Fruit fly (Drosophila melanogaster) whole organism, embryonic: Measurements from ENCODE around the gene CG8236.

Experiments
- Aef1 ChIP-seq: fragments of 200-800 bp; sonication (Bioruptor generic); IDR thresholded peaks from 3 replicates; pipeline ENCODE4 v1.3.6; 2022; ENCODE audit warnings: missing biosample characterization, missing genetic modification characterization
- Antp ChIP-seq: fragments of 200-800 bp; sonication (Bioruptor generic); optimal IDR thresholded peaks from 3 replicates; lab custom pipeline; 2016; ENCODE audit warnings: missing biosample characterization, missing genetic modification characterization
- Asciz ChIP-seq: fragments of 200-800 bp; sonication (Bioruptor generic); optimal IDR thresholded peaks from 2 replicates; lab custom pipeline; 2017; ENCODE audit warnings: missing biosample characterization, mild to moderate bottlenecking, missing genetic modification characterization, missing genetic modification reagents
- BEAF-32 ChIP-seq: fragments of 200-800 bp; sonication (Bioruptor generic); optimal IDR thresholded peaks from 3 replicates; lab custom pipeline; 2017; ENCODE audit warnings: missing biosample characterization, missing genetic modification characterization, mild to moderate bottlenecking, moderate library complexity, missing genetic modification reagents
- Blimp-1 ChIP-seq: fragments of 200-800 bp; sonication (Bioruptor generic); optimal IDR thresholded peaks from 3 replicates; lab custom pipeline; 2018; ENCODE audit warnings: missing biosample characterization, missing genetic modification characterization, mild to moderate bottlenecking, moderate library complexity, missing genetic modification reagents
- CG10543 ChIP-seq: fragments of 200-800 bp; sonication (Bioruptor generic); optimal IDR thresholded peaks from 3 replicates; lab custom pipeline; 2017; ENCODE audit warnings: missing biosample characterization, mild to moderate bottlenecking, missing genetic modification characterization, moderate library complexity
- CG11723 ChIP-seq: fragments of 200-800 bp; sonication (Bioruptor generic); optimal IDR thresholded peaks from 2 replicates; lab custom pipeline; 2017; ENCODE audit warnings: missing biosample characterization, mild to moderate bottlenecking, missing genetic modification characterization
- CG12659 ChIP-seq: fragments of 200-800 bp; sonication (Bioruptor generic); optimal IDR thresholded peaks from 3 replicates; lab custom pipeline; 2017; ENCODE audit warnings: mild to moderate bottlenecking, missing biosample characterization, missing genetic modification reagents, missing genetic modification characterization
- CG14860 ChIP-seq: fragments of 200-800 bp; sonication (Bioruptor generic); IDR thresholded peaks from 3 replicates; pipeline ENCODE4 v1.3.6; 2022; ENCODE audit warnings: missing biosample characterization, missing genetic modification characterization; ENCODE audit not compliant: partially characterized antibody
- CG16813 ChIP-seq: fragments of 200-800 bp; sonication (Bioruptor generic); IDR thresholded peaks from 3 replicates; pipeline ENCODE4 v1.3.6; 2022; ENCODE audit warnings: missing biosample characterization, missing genetic modification characterization; ENCODE audit not compliant: partially characterized antibody
- CG18764 ChIP-seq: fragments of 200-800 bp; sonication (Bioruptor generic); optimal IDR thresholded peaks from 3 replicates; lab custom pipeline; 2016; ENCODE audit warnings: missing biosample characterization, missing genetic modification characterization
- CG31224 ChIP-seq: fragments of 200-800 bp; sonication (Bioruptor generic); IDR thresholded peaks from 2 replicates; pipeline ENCODE4 v1.3.6; 2022; ENCODE audit warnings: missing biosample characterization, missing genetic modification characterization
- CG3407 ChIP-seq: fragments of 200-800 bp; sonication (Bioruptor generic); optimal IDR thresholded peaks from 2 replicates; lab custom pipeline; 2018; ENCODE audit warnings: missing biosample characterization, mild to moderate bottlenecking, missing genetic modification characterization
- CG3995 ChIP-seq: fragments of 200-800 bp; sonication (Bioruptor generic); optimal IDR thresholded peaks from 3 replicates; lab custom pipeline; 2016; ENCODE audit warnings: missing biosample characterization, missing genetic modification characterization
- CG4854 ChIP-seq: fragments of 200-800 bp; sonication (Bioruptor generic); optimal IDR thresholded peaks from 2 replicates; lab custom pipeline; 2016; ENCODE audit warnings: missing biosample characterization, missing genetic modification characterization, inconsistent platforms
- CG7839 ChIP-seq: fragments of 200-800 bp; sonication (Bioruptor generic); optimal IDR thresholded peaks from 3 replicates; lab custom pipeline; 2018; ENCODE audit warnings: missing biosample characterization, mild to moderate bottlenecking, missing genetic modification characterization, moderate library complexity
- CG8089 ChIP-seq: fragments of 200-800 bp; sonication (Bioruptor generic); optimal IDR thresholded peaks from 3 replicates; lab custom pipeline; 2016; ENCODE audit warnings: missing biosample characterization, missing genetic modification characterization
- CG9876 ChIP-seq: fragments of 200-800 bp; sonication (Bioruptor generic); optimal IDR thresholded peaks from 2 replicates; lab custom pipeline; 2016; ENCODE audit warnings: missing biosample characterization, missing genetic modification characterization
- CTCF ChIP-seq: fragments of 200-800 bp; sonication (Bioruptor generic); optimal IDR thresholded peaks from 2 replicates; lab custom pipeline; 2017; ENCODE audit warnings: missing biosample characterization, mild to moderate bottlenecking, missing genetic modification characterization, moderate library complexity
- D19B ChIP-seq: fragments of 200-800 bp; sonication (Bioruptor generic); optimal IDR thresholded peaks from 2 replicates; lab custom pipeline; 2017; ENCODE audit warnings: missing biosample characterization, mild to moderate bottlenecking, missing genetic modification characterization
- Dip2 ChIP-seq: fragments of 200-800 bp; sonication (Bioruptor generic); IDR thresholded peaks from 2 replicates; pipeline ENCODE4 v1.3.6; 2022; ENCODE audit warnings: missing biosample characterization, missing genetic modification characterization
- Dip3 ChIP-seq: fragments of 200-800 bp; sonication (Bioruptor generic); optimal IDR thresholded peaks from 3 replicates; lab custom pipeline; 2016; ENCODE audit warnings: missing biosample characterization, missing genetic modification characterization
- Fer1 ChIP-seq: fragments of 200-800 bp; sonication (Bioruptor generic); optimal IDR thresholded peaks from 2 replicates; lab custom pipeline; 2017; ENCODE audit warnings: missing biosample characterization, mild to moderate bottlenecking, missing genetic modification characterization
- Gsc ChIP-seq: fragments of 200-800 bp; sonication (Bioruptor generic); IDR thresholded peaks from 2 replicates; pipeline ENCODE4 v1.3.6; 2022; ENCODE audit warnings: missing biosample characterization, missing genetic modification characterization
- Nf-YA ChIP-seq: fragments of 200-800 bp; sonication (Bioruptor generic); IDR thresholded peaks from 2 replicates; pipeline ENCODE4 v1.3.6; 2022; ENCODE audit warnings: missing biosample characterization, missing genetic modification characterization
- Nf-YC ChIP-seq: fragments of 200-800 bp; optimal IDR thresholded peaks from 3 replicates; lab custom pipeline; 2019; ENCODE audit warnings: missing biosample characterization, mild to moderate bottlenecking, missing genetic modification characterization, moderate library complexity
- Optix ChIP-seq: fragments of 200-800 bp; sonication (Bioruptor generic); IDR thresholded peaks from 3 replicates; pipeline ENCODE4 v1.3.6; 2022; ENCODE audit warnings: missing biosample characterization, missing genetic modification characterization
- Ptx1 ChIP-seq: fragments of 200-800 bp; sonication (Bioruptor generic); IDR thresholded peaks from 2 replicates; pipeline ENCODE4 v1.3.6; 2022; ENCODE audit warnings: missing biosample characterization, missing genetic modification characterization
- Sry-β ChIP-seq: fragments of 200-800 bp; sonication (Bioruptor generic); optimal IDR thresholded peaks from 2 replicates; lab custom pipeline; 2018; ENCODE audit warnings: missing biosample characterization, mild to moderate bottlenecking, missing genetic modification characterization, moderate library complexity
- TFAM ChIP-seq: fragments of 200-800 bp; sonication (Bioruptor generic); optimal IDR thresholded peaks from 2 replicates; lab custom pipeline; 2017; ENCODE audit warnings: missing biosample characterization, missing genetic modification characterization, inconsistent platforms
- Tbp ChIP-seq: fragments of >200 bp; optimal IDR thresholded peaks from 2 replicates; lab custom pipeline; 2018; ENCODE audit warnings: missing biosample characterization, missing genetic modification characterization
- chn ChIP-seq: fragments of 200-800 bp; sonication (Bioruptor generic); optimal IDR thresholded peaks from 2 replicates; lab custom pipeline; 2016; ENCODE audit warnings: missing biosample characterization, missing genetic modification characterization
- dmrt99B ChIP-seq: fragments of 200-800 bp; sonication (Bioruptor generic); optimal IDR thresholded peaks from 2 replicates; lab custom pipeline; 2018; ENCODE audit warnings: missing biosample characterization, mild to moderate bottlenecking, missing genetic modification characterization, moderate library complexity
- eyg ChIP-seq: fragments of 200-800 bp; sonication (Bioruptor generic); optimal IDR thresholded peaks from 3 replicates; lab custom pipeline; 2016; ENCODE audit warnings: missing biosample characterization, missing genetic modification characterization
- gem ChIP-seq: fragments of 200-800 bp; sonication (Bioruptor generic); optimal IDR thresholded peaks from 2 replicates; lab custom pipeline; 2019; ENCODE audit warnings: missing biosample characterization, mild to moderate bottlenecking, missing genetic modification characterization, moderate library complexity
- ham ChIP-seq: fragments of 200-800 bp; sonication (Bioruptor generic); IDR thresholded peaks from 2 replicates; pipeline ENCODE4 v1.3.6; 2022; ENCODE audit warnings: missing biosample characterization, missing genetic modification characterization
- hkb ChIP-seq, 2 experiments: fragments of 200-800 bp in 1 of 2; fragments of >200 bp in 1 of 2; sonication (Bioruptor generic) in 1 of 2; IDR thresholded peaks in 1 of 2; optimal IDR thresholded peaks in 1 of 2; 2 replicates each; pipeline versions ENCODE4 v1.3.6 to Lab custom; 2017 to 2022; ENCODE audit warnings: missing biosample characterization in 1 of 2, missing genetic modification characterization in 1 of 2
- inv ChIP-seq: fragments of 200-800 bp; sonication (Bioruptor generic); IDR thresholded peaks from 2 replicates; pipeline ENCODE4 v1.3.6; 2022; ENCODE audit warnings: missing biosample characterization, missing genetic modification characterization; ENCODE audit not compliant: partially characterized antibody
- jumu ChIP-seq: fragments of 200-800 bp; sonication (Bioruptor generic); optimal IDR thresholded peaks from 3 replicates; lab custom pipeline; 2016; ENCODE audit warnings: missing biosample characterization, missing genetic modification characterization
- lab ChIP-seq: fragments of 200-800 bp; sonication (Bioruptor generic); optimal IDR thresholded peaks from 3 replicates; lab custom pipeline; 2017; ENCODE audit warnings: missing biosample characterization, missing genetic modification characterization, mild to moderate bottlenecking, moderate library complexity, missing genetic modification reagents
- nerfin-1 ChIP-seq: fragments of 200-800 bp; sonication (Bioruptor generic); optimal IDR thresholded peaks from 3 replicates; lab custom pipeline; 2019; ENCODE audit warnings: missing biosample characterization, mild to moderate bottlenecking, missing genetic modification characterization, moderate library complexity
- p53 ChIP-seq: fragments of 200-800 bp; sonication (Bioruptor generic); optimal IDR thresholded peaks from 2 replicates; lab custom pipeline; 2016; ENCODE audit warnings: missing biosample characterization, missing genetic modification characterization
- pzg ChIP-seq: fragments of 200-800 bp; sonication (Bioruptor generic); optimal IDR thresholded peaks from 3 replicates; lab custom pipeline; 2018; ENCODE audit warnings: missing biosample characterization, mild to moderate bottlenecking, missing genetic modification characterization, moderate library complexity
- schlank ChIP-seq: fragments of 200-800 bp; sonication (Bioruptor generic); optimal IDR thresholded peaks from 2 replicates; lab custom pipeline; 2018; ENCODE audit warnings: missing biosample characterization, mild to moderate bottlenecking, missing genetic modification characterization
- scrt ChIP-seq: fragments of 200-800 bp; sonication (Bioruptor generic); optimal IDR thresholded peaks from 2 replicates; lab custom pipeline; 2018; ENCODE audit warnings: missing biosample characterization, mild to moderate bottlenecking, missing genetic modification characterization, moderate library complexity
- sima ChIP-seq: fragments of 200-800 bp; sonication (Bioruptor generic); optimal IDR thresholded peaks from 2 replicates; lab custom pipeline; 2016; ENCODE audit warnings: missing biosample characterization, missing genetic modification characterization
- ssp ChIP-seq: fragments of 200-800 bp; sonication (Bioruptor generic); IDR thresholded peaks from 2 replicates; pipeline ENCODE4 v1.3.6; 2022; ENCODE audit warnings: missing biosample characterization, missing genetic modification characterization
- unc-4 ChIP-seq: fragments of 200-800 bp; sonication (Bioruptor generic); IDR thresholded peaks from 2 replicates; pipeline ENCODE4 v1.3.6; 2022; ENCODE audit warnings: missing biosample characterization, missing genetic modification characterization; ENCODE audit not compliant: partially characterized antibody
- wek ChIP-seq: fragments of 200-800 bp; sonication (Bioruptor generic); optimal IDR thresholded peaks from 3 replicates; lab custom pipeline; 2018; ENCODE audit warnings: missing biosample characterization, mild to moderate bottlenecking, missing genetic modification characterization, moderate library complexity

Gene CG8236

dm6 chr3R:8731597-8732263, 37.5 kb upstream of the CG8236 start, which contains the start of the genes M1BP and CG8202 (continued):
- TF ChIP-seq pzg (GFP tag; lab: Kevin White, UChicago) (peak; percentile 26), chn (GFP tag; lab: Kevin White, UChicago) (peak; percentile 58), Blimp-1 (GFP tag; lab: Kevin White, UChicago) (peak; percentile 84), Dip2 (GFP tag; lab: Robert Waterston, UW) (no peak), nerfin-1 (tag; lab: Kevin White, UChicago) (peak; percentile 90), CG8089 (GFP tag; lab: Kevin White, UChicago) (peak; percentile 28), CG12659 (GFP tag; lab: Kevin White, UChicago) (peak; percentile 94), Antp (GFP tag; lab: Kevin White, UChicago) (peak; percentile 71), schlank (tag; lab: Kevin White, UChicago) (peak; percentile 53), BEAF-32 (GFP tag; lab: Kevin White, UChicago) (no peak), inv (no peak), CG11723 (GFP tag; lab: Kevin White, UChicago) (peak; percentile 87), CG7839 (tag; lab: Kevin White, UChicago) (peak; percentile 94), CG14860 (no peak), hkb (optimal IDR thresholded peaks at IDR 0.05; lab: Kevin White, UChicago) (no peak), hkb (GFP tag; IDR thresholded peaks at IDR 0.05; lab: Robert Waterston, UW) (peak; percentile 77), TFAM (GFP tag; lab: Kevin White, UChicago) (no peak), CG31224 (peak; percentile 52), Tbp (GFP tag; lab: Kevin White, UChicago) (no peak), ssp (peak; percentile 56; the same call in 1 of the 2 replicates), D19B (GFP tag; lab: Kevin White, UChicago) (peak; percentile 71), CTCF (peak; percentile 39), CG4854 (GFP tag; lab: Kevin White, UChicago) (peak; percentile 25), Sry-β (GFP tag; lab: Kevin White, UChicago) (peak; percentile 51), lab (no peak), scrt (GFP tag; lab: Kevin White, UChicago) (peak; percentile 21), Dip3 (peak; percentile 13), sima (GFP tag; lab: Kevin White, UChicago) (no peak), p53 (GFP tag; lab: Kevin White, UChicago) (no peak), Fer1 (GFP tag; lab: Kevin White, UChicago) (peak; percentile 91), CG9876 (GFP tag; lab: Kevin White, UChicago) (peak; percentile 44), Aef1 (GFP tag; lab: Robert Waterston, UW) (peak; percentile 83), Nf-YC (tag; lab: Kevin White, UChicago) (peak; percentile 88), wek (no peak), Nf-YA (GFP tag; lab: Robert Waterston, UW) (peak; percentile 59; the same call in 1 of the 2 replicates), Asciz (GFP tag; lab: Kevin White, UChicago) (peak; percentile 83), CG3407 (GFP tag; lab: Kevin White, UChicago) (peak; percentile 71), Gsc (GFP tag; lab: Robert Waterston, UW) (no peak; the same call in 1 of the 2 replicates), dmrt99B (tag; lab: Kevin White, UChicago) (peak; percentile 91), Optix (GFP tag; lab: Robert Waterston, UW) (peak; percentile 65; the same call in 2 of the 3 replicates), gem (tag; lab: Kevin White, UChicago) (peak; percentile 96), Ptx1 (peak; percentile 85), CG3995 (no peak), jumu (peak; percentile 7), CG16813 (no peak), ham (GFP tag; lab: Robert Waterston, UW) (no peak), CG10543 (peak; percentile 96), CG18764 (peak; percentile 79), eyg (no peak), unc-4 (GFP tag; lab: Robert Waterston, UW) (no peak)
